Fruit fly (Drosophila melanogaster): ENCODE data around the gene sdt.

Gene sdt

dm6 chrX:8141353-8142066, 36.8 kb upstream of the sdt start:
- TF ChIP-seq CG6792 (GFP tag; optimal IDR thresholded peaks at IDR 0.05) (peak; percentile 20), CG11762 (GFP tag; optimal IDR thresholded peaks at IDR 0.05; ENCODE audit: insufficient read depth) (no peak), CG6163 (GFP tag; IDR thresholded peaks at IDR 0.05) (peak; percentile 57; the same call in 1 of the 3 replicates), CG8319 (GFP tag; optimal IDR thresholded peaks at IDR 0.05) (no peak), Hr38 (GFP tag; optimal IDR thresholded peaks at IDR 0.05) (no peak), Smox (GFP tag; optimal IDR thresholded peaks at IDR 0.05) (no peak), CG6276 (GFP tag; optimal IDR thresholded peaks at IDR 0.05) (no peak), Sox102F (GFP tag; optimal IDR thresholded peaks at IDR 0.05) (no peak), Sox15 (GFP tag; optimal IDR thresholded peaks at IDR 0.05) (no peak), CG10631 (GFP tag; optimal IDR thresholded peaks at IDR 0.05) (no peak), Eip78C (GFP tag) (peak; percentile 68), achi (GFP tag; optimal IDR thresholded peaks at IDR 0.05) (no peak), dsx (GFP tag; optimal IDR thresholded peaks at IDR 0.05; ENCODE audit: poor library complexity, severe bottlenecking) (no peak), acj6 (GFP tag; optimal IDR thresholded peaks at IDR 0.05) (no peak), Eip93F (GFP tag; optimal IDR thresholded peaks at IDR 0.05) (peak; percentile 0), net (GFP tag; optimal IDR thresholded peaks at IDR 0.05) (peak; percentile 47), CG3919 (GFP tag; optimal IDR thresholded peaks at IDR 0.05) (peak; percentile 17), CG8632 (GFP tag; optimal IDR thresholded peaks at IDR 0.05) (peak; percentile 17), Ets96B (tag; optimal IDR thresholded peaks at IDR 0.05) (peak; percentile 28), Hr39 (GFP tag; optimal IDR thresholded peaks at IDR 0.05) (peak; percentile 21), CG16779 (tag; optimal IDR thresholded peaks at IDR 0.05) (no peak), fd85E (GFP tag; optimal IDR thresholded peaks at IDR 0.05) (no peak), Met (GFP tag; optimal IDR thresholded peaks at IDR 0.05) (peak; percentile 24), Blimp-1 (GFP tag; optimal IDR thresholded peaks at IDR 0.05) (no peak), fkh (GFP tag; optimal IDR thresholded peaks at IDR 0.05) (no peak), lz (GFP tag; optimal IDR thresholded peaks at IDR 0.05) (no peak), CG10669 (GFP tag; optimal IDR thresholded peaks at IDR 0.05) (no peak), Eip75B (GFP tag; optimal IDR thresholded peaks at IDR 0.05) (peak; percentile 38), vri (GFP tag; optimal IDR thresholded peaks at IDR 0.05) (peak; percentile 54), Hr4 (GFP tag; optimal IDR thresholded peaks at IDR 0.05) (no peak), topi (GFP tag; optimal IDR thresholded peaks at IDR 0.05) (peak; percentile 30), CG11294 (GFP tag; IDR thresholded peaks at IDR 0.05) (no peak), CG8119 (GFP tag; IDR thresholded peaks at IDR 0.05) (0 out of 3 replicates have a peak, but pooled peaks have one; percentile 41), dac (GFP tag; optimal IDR thresholded peaks at IDR 0.05) (no peak), eg (GFP tag; IDR thresholded peaks at IDR 0.05) (peak; percentile 57), CG3032 (tag; optimal IDR thresholded peaks at IDR 0.05) (peak; percentile 3), ss (GFP tag; optimal IDR thresholded peaks at IDR 0.05) (peak; percentile 52 to 70), svp (GFP tag) (peak; percentile 83), CG34406 (GFP tag; optimal IDR thresholded peaks at IDR 0.05) (peak; percentile 6), CG6854 (GFP tag; optimal IDR thresholded peaks at IDR 0.05) (peak; percentile 38), OdsH (GFP tag; optimal IDR thresholded peaks at IDR 0.05) (no peak), fd59A (GFP tag; optimal IDR thresholded peaks at IDR 0.05) (no peak), esn (GFP tag; optimal IDR thresholded peaks at IDR 0.05) (peak; percentile 47), cyc (GFP tag; optimal IDR thresholded peaks at IDR 0.05) (no peak), CG6808 (GFP tag; optimal IDR thresholded peaks at IDR 0.05) (peak; percentile 47), CG1621 (tag; optimal IDR thresholded peaks at IDR 0.05) (peak; percentile 85), CG4318 (GFP tag; optimal IDR thresholded peaks at IDR 0.05) (no peak), pdm3 (GFP tag; optimal IDR thresholded peaks at IDR 0.05) (peak; percentile 8), CG31627 (GFP tag; optimal IDR thresholded peaks at IDR 0.05) (no peak), Sox14 (GFP tag; optimal IDR thresholded peaks at IDR 0.05) (no peak), salr (GFP tag; optimal IDR thresholded peaks at IDR 0.05) (peak in 1 of 2 experiments; percentile 9)
